Worm (Caenorhabditis elegans): ENCODE results near the gene C08H9.16.

C08H9.16 gene

DNA sequence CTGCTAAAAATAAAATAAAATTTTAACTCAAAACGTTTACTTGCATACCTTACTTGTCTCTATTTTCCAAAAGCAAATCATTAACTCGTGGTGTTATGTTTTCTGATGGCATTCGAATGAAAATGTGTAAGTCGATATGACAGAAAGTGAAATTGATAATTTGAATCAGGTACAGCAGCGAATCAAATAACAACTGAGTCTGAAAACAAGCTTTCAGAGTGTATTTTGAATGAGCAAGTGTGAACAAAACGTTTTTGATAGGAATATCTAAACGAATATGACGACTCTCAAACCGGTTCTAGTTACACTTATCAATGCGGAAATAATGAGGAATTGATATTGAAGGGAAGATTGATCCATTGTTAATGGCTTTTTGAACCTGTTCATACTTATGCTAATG, 21.5 kb upstream of the C08H9.16 start, which contains the start of gene chil-7:
TSS of gene chil-7 (minus strand) at position 112 of the 400 bp plus-strand sequence.
- TF ChIP-seq tbx-8 (GFP tag; optimal IDR thresholded peaks at IDR 0.05) (no peak), bed-3 (GFP tag; optimal IDR thresholded peaks at IDR 0.05) (no peak), unc-39 (tag; optimal IDR thresholded peaks at IDR 0.05) (no peak), ceh-43 (GFP tag; optimal IDR thresholded peaks at IDR 0.05) (no peak), cnd-1 (tag; optimal IDR thresholded peaks at IDR 0.05) (no peak), unc-62 (GFP tag; optimal IDR thresholded peaks at IDR 0.05) (no peak), ces-1 (GFP tag; optimal IDR thresholded peaks at IDR 0.05) (no peak)

DNA sequence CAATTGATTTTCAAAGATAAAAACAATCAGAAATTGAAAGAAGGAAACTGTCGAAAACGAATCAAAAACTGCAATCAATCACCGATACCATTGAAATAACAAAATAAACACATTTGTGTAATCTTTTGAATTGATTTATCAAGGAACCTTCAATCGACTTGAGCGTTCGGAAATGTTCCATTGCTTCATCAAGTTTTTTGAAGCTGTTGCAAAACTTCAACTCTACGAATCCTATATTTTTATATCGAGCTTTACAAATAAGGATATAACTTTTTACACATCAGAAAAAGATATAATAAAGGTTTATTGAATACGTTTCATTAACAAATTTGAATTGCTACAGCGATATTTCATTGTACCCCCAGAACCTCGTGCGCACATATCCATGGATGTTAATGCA, 19.6 kb upstream of the C08H9.16 start, which contains the start of gene chil-8:
TSS of gene chil-8 (minus strand) at position 101 of the 400 bp plus-strand sequence.
- TF ChIP-seq ceh-39 (tag; optimal IDR thresholded peaks at IDR 0.05) (no peak), tbx-8 (GFP tag; optimal IDR thresholded peaks at IDR 0.05) (no peak), nhr-2 (tag; optimal IDR thresholded peaks at IDR 0.05) (no peak), elt-3 (tag; optimal IDR thresholded peaks at IDR 0.05) (no peak), mls-2 (tag; optimal IDR thresholded peaks at IDR 0.05) (no peak), mep-1 (tag; optimal IDR thresholded peaks at IDR 0.05) (no peak), cnd-1 (tag; optimal IDR thresholded peaks at IDR 0.05) (no peak), nhr-237 (tag; optimal IDR thresholded peaks at IDR 0.05) (no peak), snpc-4 (tag; optimal IDR thresholded peaks at IDR 0.05) (no peak), blmp-1 (tag; optimal IDR thresholded peaks at IDR 0.05) (no peak), nhr-12 (tag; optimal IDR thresholded peaks at IDR 0.05) (no peak), lsy-2 (tag; optimal IDR thresholded peaks at IDR 0.05) (no peak), unc-39 (tag; optimal IDR thresholded peaks at IDR 0.05) (no peak), zip-8 (tag; optimal IDR thresholded peaks at IDR 0.05) (no peak), unc-120 (tag; optimal IDR thresholded peaks at IDR 0.05; ENCODE audit: poor library complexity, severe bottlenecking) (no peak)

DNA sequence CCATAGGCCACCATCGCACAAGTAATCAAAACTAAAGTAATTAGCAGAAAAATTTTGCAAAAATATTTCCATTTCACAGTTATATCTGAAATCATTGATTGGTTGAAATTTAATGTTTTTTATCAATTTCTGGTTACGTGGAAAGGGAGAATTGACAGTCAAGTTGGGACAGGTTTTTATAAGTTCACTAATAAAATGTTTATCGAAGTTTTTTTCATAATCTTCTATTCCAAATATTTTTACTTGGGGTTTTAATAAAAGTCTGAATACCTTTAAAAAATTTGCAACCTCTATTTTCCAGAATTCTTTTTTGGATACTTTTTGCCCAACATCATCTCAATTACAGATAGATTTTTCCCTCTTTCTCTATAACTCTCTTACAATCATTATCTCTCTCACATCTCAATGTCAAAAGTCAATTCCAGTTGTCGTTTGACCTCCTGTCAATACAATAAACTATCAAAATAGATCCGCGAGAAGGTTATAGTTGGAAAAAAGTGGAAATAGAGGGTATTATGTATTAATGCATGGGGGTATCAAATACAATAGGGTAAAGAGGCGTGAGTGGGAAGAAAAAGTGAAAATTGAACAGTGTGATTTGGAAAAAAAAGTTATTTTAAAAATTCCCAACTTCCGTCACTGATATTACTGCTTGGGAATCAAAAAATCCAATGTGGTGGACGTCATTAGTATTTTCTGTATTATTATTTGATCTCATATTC, 17.9 kb upstream of the C08H9.16 start, which contains the start of the genes chil-2 and ctsa-3.2:
TSS of gene chil-2 (minus strand) at position 101 of the 722 bp plus-strand sequence.
TSS of gene ctsa-3.2 (plus strand) at position 672 of the 722 bp plus-strand sequence.
- TF ChIP-seq zip-8 (tag; optimal IDR thresholded peaks at IDR 0.05) (no peak), pha-4 (tag; optimal IDR thresholded peaks at IDR 0.05) (no peak), elt-3 (tag; optimal IDR thresholded peaks at IDR 0.05) (no peak), ceh-83 (GFP tag; optimal IDR thresholded peaks at IDR 0.05) (no peak), sem-2 (GFP tag; optimal IDR thresholded peaks at IDR 0.05) (no peak)

DNA sequence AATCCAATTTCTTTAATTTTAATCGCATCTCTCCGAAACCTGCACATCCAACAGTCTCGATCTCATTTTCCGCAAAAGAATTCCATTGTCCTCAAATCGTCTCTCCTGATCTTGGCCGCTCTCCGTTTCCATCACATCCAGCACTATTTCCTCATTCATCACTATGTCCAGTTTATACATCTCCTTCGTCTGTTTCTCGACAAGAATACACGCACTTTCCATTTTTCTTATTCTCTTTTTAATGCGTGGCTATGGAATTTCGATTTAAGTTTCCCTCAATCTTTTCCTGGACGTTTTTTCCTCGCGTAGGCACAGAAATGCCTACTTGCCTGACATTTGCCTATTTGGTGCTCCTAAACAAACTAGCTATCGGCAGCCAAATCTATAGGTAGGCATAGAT, 12.8 kb upstream of the C08H9.16 start:
- TF ChIP-seq nhr-76 (tag; optimal IDR thresholded peaks at IDR 0.05) (no peak), blmp-1 (tag; optimal IDR thresholded peaks at IDR 0.05) (peak; percentile 35)

DNA sequence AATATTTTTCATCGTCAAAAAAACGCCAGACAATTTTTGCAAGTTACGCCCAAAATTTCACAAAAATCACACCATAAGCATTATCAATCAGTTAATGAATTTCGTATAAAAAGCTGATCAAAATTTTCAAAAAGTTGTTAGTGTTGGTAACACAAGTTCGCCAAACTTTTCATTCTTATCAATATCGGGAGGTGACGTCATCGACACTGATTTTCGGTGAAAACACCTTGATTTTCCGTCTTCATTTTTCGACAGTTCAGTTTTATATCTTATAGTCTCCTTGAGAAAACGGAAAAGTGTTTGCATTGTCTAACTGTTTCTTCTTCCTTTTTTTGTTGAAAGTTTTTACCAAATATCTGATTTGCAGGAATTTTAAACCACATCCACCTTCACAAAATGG, 11.8 kb upstream of the C08H9.16 start, which contains the start of gene C08H9.15:
TSS of gene C08H9.15 (plus strand) at position 368 of the 400 bp plus-strand sequence.
- TF ChIP-seq elt-3 (tag; optimal IDR thresholded peaks at IDR 0.05) (no peak), unc-120 (tag; optimal IDR thresholded peaks at IDR 0.05; ENCODE audit: poor library complexity, severe bottlenecking) (no peak), zip-8 (tag; optimal IDR thresholded peaks at IDR 0.05) (peak; percentile 16), unc-39 (tag; optimal IDR thresholded peaks at IDR 0.05) (no peak), tbx-8 (GFP tag; optimal IDR thresholded peaks at IDR 0.05) (no peak)

DNA sequence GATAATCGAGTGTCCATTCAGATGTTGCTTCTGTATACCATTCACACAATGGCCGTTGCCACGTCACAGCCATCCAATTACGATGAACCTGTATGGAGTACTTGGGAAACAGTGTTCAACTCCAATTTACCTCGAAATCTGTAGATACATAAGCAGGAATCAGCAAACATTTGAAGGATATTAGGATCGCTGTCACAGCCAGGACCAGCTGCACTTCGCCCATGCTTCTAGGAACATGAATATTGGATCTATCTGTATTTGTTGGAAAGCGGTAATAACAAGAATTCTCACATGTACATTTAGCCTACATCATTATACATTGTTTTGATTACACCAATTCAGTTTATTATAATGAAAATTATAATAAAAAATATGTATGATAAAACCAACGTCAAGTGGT, 6.4 kb upstream of the C08H9.16 start, which contains the start of gene algn-8:
TSS of gene algn-8 (minus strand) at position 227 of the 400 bp plus-strand sequence.
- TF ChIP-seq ztf-11 (tag; optimal IDR thresholded peaks at IDR 0.05) = no peak
- TF ChIP-seq elt-1 (tag; optimal IDR thresholded peaks at IDR 0.05; ENCODE audit: borderline replicate concordance, insufficient read depth) = no peak
- TF ChIP-seq ceh-39 (tag; optimal IDR thresholded peaks at IDR 0.05) = no peak
- no peak for TF ChIP-seq blmp-1 (tag; optimal IDR thresholded peaks at IDR 0.05)
- TF ChIP-seq elt-3 (tag; optimal IDR thresholded peaks at IDR 0.05) = no peak
- TF ChIP-seq snpc-4 (tag; optimal IDR thresholded peaks at IDR 0.05) = no peak
- TF ChIP-seq unc-120 (tag; optimal IDR thresholded peaks at IDR 0.05; ENCODE audit: poor library complexity, severe bottlenecking) = no peak
- TF ChIP-seq nhr-76 (tag; optimal IDR thresholded peaks at IDR 0.05) = no peak
- no peak for TF ChIP-seq nhr-2 (tag; optimal IDR thresholded peaks at IDR 0.05)
- TF ChIP-seq lsy-2 (tag; optimal IDR thresholded peaks at IDR 0.05) = no peak
- TF ChIP-seq M03D4.4 (tag; optimal IDR thresholded peaks at IDR 0.05) = no peak
- TF ChIP-seq ham-2 (GFP tag; optimal IDR thresholded peaks at IDR 0.05) = no peak
- TF ChIP-seq pha-4 (tag; optimal IDR thresholded peaks at IDR 0.05) = no peak

Measured in whole organism, mixed stage, embryonic.